Worm (Caenorhabditis elegans) whole organism, late embryonic: Measurements from ENCODE around the gene C53C11.4.

Experiments
- K02D7.2 ChIP-seq: sonication (generic microtip); optimal IDR thresholded peaks from 2 replicates; lab custom pipeline; 2017; ENCODE audit warnings: mild to moderate bottlenecking, missing genetic modification characterization, missing compliant biosample characterization
- ahr-1 ChIP-seq: sonication (generic microtip); optimal IDR thresholded peaks from 2 replicates; lab custom pipeline; 2016; ENCODE audit warnings: missing genetic modification characterization, missing compliant biosample characterization
- ama-1 ChIP-seq: fragments of 150-350 bp; optimal IDR thresholded peaks from 2 replicates; lab custom pipeline; 2014
- ceh-14 ChIP-seq: sonication (generic microtip); optimal IDR thresholded peaks from 2 replicates; lab custom pipeline; 2016; ENCODE audit warnings: missing genotype, missing genetic modification characterization, missing compliant biosample characterization
- ceh-2 ChIP-seq: sonication (generic microtip); optimal IDR thresholded peaks from 2 replicates; lab custom pipeline; 2016; ENCODE audit warnings: missing genotype, missing genetic modification characterization, missing compliant biosample characterization
- ceh-24 ChIP-seq: sonication (generic microtip); optimal IDR thresholded peaks from 2 replicates; lab custom pipeline; 2016; ENCODE audit warnings: mild to moderate bottlenecking, missing genetic modification characterization, missing compliant biosample characterization
- ceh-30 ChIP-seq: fragments of 150-350 bp; optimal IDR thresholded peaks from 2 replicates; lab custom pipeline; 2014; ENCODE audit warnings: missing biosample characterization, missing genetic modification characterization
- ceh-31 ChIP-seq: sonication (generic microtip); optimal IDR thresholded peaks from 2 replicates; lab custom pipeline; 2016; ENCODE audit warnings: missing genetic modification characterization, missing compliant biosample characterization
- ceh-45 ChIP-seq: fragments of 200-800 bp; sonication (Bioruptor generic); IDR thresholded peaks from 2 replicates; pipeline ENCODE4 v1.3.6; 2022; ENCODE audit warnings: missing genetic modification reagents, missing genetic modification characterization, missing compliant biosample characterization
- ceh-6 ChIP-seq: fragments of 200-800 bp; sonication (Bioruptor generic); optimal IDR thresholded peaks from 2 replicates; lab custom pipeline; 2018; ENCODE audit warnings: mild to moderate bottlenecking, missing genetic modification characterization, missing compliant biosample characterization
- ceh-9 ChIP-seq: sonication (generic microtip); optimal IDR thresholded peaks from 2 replicates; lab custom pipeline; 2016; ENCODE audit warnings: mild to moderate bottlenecking, missing genetic modification characterization, inconsistent platforms, missing compliant biosample characterization
- che-1 ChIP-seq: sonication (generic microtip); optimal IDR thresholded peaks from 2 replicates; lab custom pipeline; 2016; ENCODE audit warnings: mild to moderate bottlenecking, missing genetic modification characterization, missing compliant biosample characterization
- dmd-4 ChIP-seq: sonication (generic microtip); optimal IDR thresholded peaks from 2 replicates; lab custom pipeline; 2016; ENCODE audit warnings: borderline replicate concordance, missing genetic modification characterization, missing compliant biosample characterization
- dve-1 ChIP-seq: sonication (generic microtip); optimal IDR thresholded peaks from 2 replicates; lab custom pipeline; 2017; ENCODE audit warnings: antibody characterized with exemption, mild to moderate bottlenecking, missing genetic modification characterization, missing compliant biosample characterization
- elt-2 ChIP-seq: sonication (generic microtip); optimal IDR thresholded peaks from 2 replicates; lab custom pipeline; 2016; ENCODE audit warnings: missing genetic modification reagents, missing genetic modification characterization, missing compliant biosample characterization
- elt-4 ChIP-seq: sonication (generic microtip); optimal IDR thresholded peaks from 2 replicates; lab custom pipeline; 2016; ENCODE audit warnings: missing genetic modification characterization, missing compliant biosample characterization
- fkh-6 ChIP-seq: sonication (generic microtip); optimal IDR thresholded peaks from 2 replicates; lab custom pipeline; 2016; ENCODE audit warnings: missing genetic modification characterization, missing compliant biosample characterization
- hlh-13 ChIP-seq: fragments of 200-800 bp; sonication (Bioruptor generic); optimal IDR thresholded peaks from 2 replicates; lab custom pipeline; 2018; ENCODE audit warnings: mild to moderate bottlenecking, missing genetic modification characterization, missing compliant biosample characterization
- hlh-15 ChIP-seq: sonication (generic microtip); optimal IDR thresholded peaks from 2 replicates; lab custom pipeline; 2016; ENCODE audit warnings: missing genetic modification characterization, missing compliant biosample characterization
- hlh-30 ChIP-seq: sonication (generic microtip); optimal IDR thresholded peaks from 2 replicates; lab custom pipeline; 2017; ENCODE audit warnings: antibody characterized with exemption, missing genetic modification characterization, missing compliant biosample characterization; ENCODE audit not compliant: insufficient read depth
- hlh-6 ChIP-seq: sonication (generic microtip); optimal IDR thresholded peaks from 2 replicates; lab custom pipeline; 2016; ENCODE audit warnings: missing genotype, missing genetic modification characterization, missing compliant biosample characterization
- lin-11 ChIP-seq: fragments of 200-800 bp; sonication (Bioruptor generic); optimal IDR thresholded peaks from 2 replicates; lab custom pipeline; 2018; ENCODE audit warnings: mild to moderate bottlenecking, missing genetic modification characterization, missing compliant biosample characterization
- madf-2 ChIP-seq: sonication (generic microtip); optimal IDR thresholded peaks from 2 replicates; lab custom pipeline; 2017; ENCODE audit warnings: missing genetic modification characterization, missing compliant biosample characterization
- mec-3 ChIP-seq: sonication (generic microtip); optimal IDR thresholded peaks from 2 replicates; lab custom pipeline; 2016; ENCODE audit warnings: borderline replicate concordance, missing genetic modification characterization, missing compliant biosample characterization
- nfya-1 ChIP-seq: sonication (generic microtip); optimal IDR thresholded peaks from 2 replicates; lab custom pipeline; 2017; ENCODE audit warnings: missing genetic modification characterization, mild to moderate bottlenecking, missing compliant biosample characterization, antibody characterized with exemption, moderate library complexity
- nhr-11 ChIP-seq: fragments of 150-350 bp; optimal IDR thresholded peaks from 2 replicates; lab custom pipeline; 2014; ENCODE audit warnings: missing biosample characterization, missing genetic modification characterization
- nhr-232 ChIP-seq: sonication (generic microtip); optimal IDR thresholded peaks from 2 replicates; lab custom pipeline; 2016; ENCODE audit warnings: missing genetic modification characterization, missing compliant biosample characterization
- npax-4 ChIP-seq: sonication (generic microtip); optimal IDR thresholded peaks from 2 replicates; lab custom pipeline; 2016; ENCODE audit warnings: missing genetic modification characterization, missing compliant biosample characterization
- pag-3 ChIP-seq: sonication (generic microtip); optimal IDR thresholded peaks from 2 replicates; lab custom pipeline; 2016; ENCODE audit warnings: missing compliant biosample characterization, missing genetic modification characterization, borderline replicate concordance
- pax-1 ChIP-seq: fragments of 150-350 bp; optimal IDR thresholded peaks from 2 replicates; lab custom pipeline; 2014; ENCODE audit warnings: missing biosample characterization, missing genetic modification characterization
- pros-1 ChIP-seq: fragments of 150-350 bp; optimal IDR thresholded peaks from 2 replicates; lab custom pipeline; 2014; ENCODE audit warnings: missing biosample characterization, missing genetic modification reagents, missing genetic modification characterization
- sdc-2 ChIP-seq: sonication (generic microtip); optimal IDR thresholded peaks from 2 replicates; lab custom pipeline; 2016; ENCODE audit warnings: missing genotype, missing genetic modification characterization, missing compliant biosample characterization
- sox-4 ChIP-seq: sonication (generic microtip); optimal IDR thresholded peaks from 2 replicates; lab custom pipeline; 2017; ENCODE audit warnings: mild to moderate bottlenecking, missing genetic modification characterization, inconsistent platforms, missing compliant biosample characterization
- ttx-3 ChIP-seq: sonication (generic microtip); optimal IDR thresholded peaks from 2 replicates; lab custom pipeline; 2016; ENCODE audit warnings: missing genetic modification reagents, missing genetic modification characterization, missing compliant biosample characterization
- unc-3 ChIP-seq, 2 experiments: fragments of 200-800 bp in 1 of 2; sonication (Bioruptor generic) in 1 of 2; sonication (generic microtip) in 1 of 2; conservative IDR thresholded peaks in 1 of 2; optimal IDR thresholded peaks in 1 of 2; 2 replicates each; pipeline versions ENCODE4 v1.3.6 to Lab custom; 2016 to 2022; ENCODE audit warnings: missing compliant biosample characterization in 2 of 2, missing genetic modification characterization in 2 of 2, missing genetic modification reagents in 1 of 2
- unc-55 ChIP-seq: sonication (generic microtip); optimal IDR thresholded peaks from 2 replicates; lab custom pipeline; 2017; ENCODE audit warnings: missing biosample characterization, missing genetic modification reagents, missing genetic modification characterization
- unc-86 ChIP-seq: sonication (generic microtip); optimal IDR thresholded peaks from 2 replicates; lab custom pipeline; 2016; ENCODE audit warnings: missing genetic modification characterization, missing compliant biosample characterization
- zip-5 ChIP-seq: sonication (generic microtip); optimal IDR thresholded peaks from 2 replicates; lab custom pipeline; 2016; ENCODE audit warnings: missing genetic modification characterization, missing compliant biosample characterization

The C53C11.4 gene

DNA sequence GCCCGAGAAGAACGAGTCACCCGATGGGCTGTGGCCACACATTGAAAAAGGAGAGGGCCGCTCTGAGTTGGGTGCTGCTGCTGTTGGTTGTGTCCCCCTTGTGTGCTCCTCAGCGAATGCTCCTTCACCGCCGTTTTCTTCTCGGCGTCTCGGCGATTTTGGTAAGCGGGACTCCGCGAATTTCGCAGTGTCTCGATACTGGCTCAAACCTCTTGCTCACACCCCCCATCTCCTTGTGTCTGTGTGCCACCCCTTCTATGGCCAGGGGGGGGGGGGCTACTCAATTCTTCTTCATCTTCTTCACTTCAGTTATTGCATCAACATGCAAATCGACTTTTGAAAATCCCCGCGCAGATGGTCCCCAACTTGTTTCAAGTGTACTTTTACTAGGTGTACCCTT, 4.2 kb downstream of the C53C11.4 start (continued):
- TF ChIP-seq nfya-1 (peak; percentile 31), ceh-14 (tag; lab: Kevin White, UChicago) (peak; percentile 36), nhr-11 (tag; lab: Kevin White, UChicago) (no peak), sdc-2 (tag; lab: Kevin White, UChicago) (peak; percentile 68), hlh-6 (tag; lab: Kevin White, UChicago) (peak; percentile 73), zip-5 (no peak), unc-86 (tag; lab: Kevin White, UChicago) (peak; percentile 17)

DNA sequence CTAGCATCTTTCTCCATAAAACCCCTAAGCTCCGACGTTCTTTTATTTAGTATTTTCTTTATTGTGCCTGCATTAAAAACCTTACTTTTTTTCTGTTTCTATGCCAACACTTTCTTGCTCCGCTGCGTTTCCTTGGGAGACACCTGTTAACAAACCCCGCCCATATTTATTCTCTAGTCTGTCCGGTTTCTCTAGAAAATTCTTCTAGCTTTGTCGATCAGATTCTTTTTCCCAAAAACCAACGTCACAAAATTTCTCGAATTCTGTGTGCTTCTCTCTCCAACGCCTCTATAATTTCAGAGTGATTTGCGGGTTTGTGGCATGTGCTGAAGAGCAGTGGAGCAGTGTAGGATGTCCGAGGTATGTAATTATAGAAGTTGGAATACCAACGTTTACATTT, 7.6 kb downstream of the C53C11.4 start, which contains the start of gene ptr-5:
Gene ptr-5 (plus strand): TSS at position 301 of the 400 bp plus-strand sequence.
- no peak for TF ChIP-seq hlh-15 (tag; lab: Kevin White, UChicago)
- no peak for TF ChIP-seq hlh-30 (tag; lab: Kevin White, UChicago)
- TF ChIP-seq ceh-24 (tag; lab: Kevin White, UChicago), result no peak
- no peak for TF ChIP-seq unc-55 (GFP tag; lab: Kevin White, UChicago)
- TF ChIP-seq madf-2 (tag; lab: Kevin White, UChicago), result no peak

DNA sequence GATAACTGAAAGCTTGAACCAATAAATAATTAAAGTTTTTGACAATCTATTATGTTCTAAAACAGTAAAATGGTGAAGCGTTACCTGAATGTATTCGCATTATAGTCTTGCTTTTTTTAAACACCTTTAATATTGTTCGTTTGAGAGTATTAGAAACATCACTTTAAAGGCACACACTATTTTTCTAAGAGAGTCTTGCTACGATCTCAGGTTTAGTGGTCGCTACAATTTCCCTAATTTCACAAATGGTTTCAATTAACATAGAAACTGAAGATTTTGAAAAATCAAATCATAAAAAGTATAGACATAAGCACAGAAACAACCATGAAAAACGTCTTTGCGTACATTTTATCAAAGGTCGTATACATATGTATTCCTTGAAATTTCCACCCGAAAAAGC, 9.9 kb downstream of the C53C11.4 start:
- no peak for TF ChIP-seq dmd-4 (tag; lab: Kevin White, UChicago)
- TF ChIP-seq ceh-14 (tag; lab: Kevin White, UChicago), result no peak
- no peak for TF ChIP-seq ama-1
- no peak for TF ChIP-seq lin-11 (tag; lab: Kevin White, UChicago)
- TF ChIP-seq nhr-232 (tag; lab: Kevin White, UChicago), result no peak
- no peak for TF ChIP-seq elt-2 (tag; lab: Kevin White, UChicago)
- TF ChIP-seq ceh-2, result no peak
- no peak for TF ChIP-seq hlh-13 (GFP tag; lab: Kevin White, UChicago)

DNA sequence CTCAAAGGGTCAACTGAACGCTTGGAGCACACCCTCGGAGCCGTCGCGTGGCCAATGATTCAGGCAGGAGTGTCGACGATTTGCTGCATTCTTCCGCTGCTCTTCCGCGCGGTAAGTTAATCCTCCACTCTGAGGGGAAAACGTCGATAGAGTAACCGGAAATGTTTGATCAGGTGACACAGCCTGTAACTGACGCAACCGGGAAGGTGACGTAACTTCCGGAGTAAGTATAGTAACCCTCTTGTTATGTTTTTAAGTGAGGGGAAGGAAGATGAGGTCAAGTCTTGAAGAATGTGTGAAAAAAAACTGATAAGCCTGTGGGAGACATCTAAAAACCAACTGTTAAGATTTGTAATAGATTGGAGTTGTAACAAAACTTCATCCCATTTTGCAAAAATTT, 14.2 kb downstream of the C53C11.4 start:
- no peak for TF ChIP-seq sox-4
- TF ChIP-seq pag-3 (tag; lab: Kevin White, UChicago), result no peak
- TF ChIP-seq che-1 (tag; lab: Kevin White, UChicago), result no peak
- TF ChIP-seq elt-2 (tag; lab: Kevin White, UChicago), result no peak
- TF ChIP-seq ceh-6 (GFP tag; lab: Kevin White, UChicago), result no peak
- TF ChIP-seq ceh-14 (tag; lab: Kevin White, UChicago), result no peak
- no peak for TF ChIP-seq dve-1 (tag; lab: Kevin White, UChicago)
- TF ChIP-seq ceh-45 (GFP tag; lab: Robert Waterston, UW), result no peak
- TF ChIP-seq lin-11 (tag; lab: Kevin White, UChicago), result no peak
- no peak for TF ChIP-seq ahr-1 (tag; lab: Kevin White, UChicago)

DNA sequence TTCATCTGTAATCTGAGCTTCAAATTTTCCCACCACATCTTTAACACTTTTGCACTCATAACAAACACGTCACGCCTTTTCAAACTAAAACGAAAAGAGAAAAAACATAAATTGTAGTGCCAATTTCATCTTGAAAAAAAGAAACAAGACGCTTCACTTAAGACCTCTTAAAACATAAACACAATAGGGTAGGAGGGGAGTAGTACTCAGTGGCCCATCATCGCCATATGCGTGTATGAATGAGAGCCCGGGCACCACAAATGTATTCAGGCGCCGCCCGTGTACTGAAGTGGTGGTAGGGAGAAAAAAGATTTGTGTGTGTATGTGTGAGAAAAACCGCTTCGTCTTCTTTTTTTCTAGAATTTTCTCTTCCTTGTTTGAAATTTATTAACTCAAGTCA, 16.5 kb downstream of the C53C11.4 start:
- TF ChIP-seq pros-1 (tag; lab: Kevin White, UChicago) (no peak), ceh-6 (GFP tag; lab: Kevin White, UChicago) (no peak), elt-4 (no peak), pag-3 (tag; lab: Kevin White, UChicago) (no peak), dve-1 (tag; lab: Kevin White, UChicago) (no peak), lin-11 (tag; lab: Kevin White, UChicago) (no peak), ceh-9 (no peak), nfya-1 (no peak), ceh-31 (tag; lab: Kevin White, UChicago) (no peak), zip-5 (no peak)

DNA sequence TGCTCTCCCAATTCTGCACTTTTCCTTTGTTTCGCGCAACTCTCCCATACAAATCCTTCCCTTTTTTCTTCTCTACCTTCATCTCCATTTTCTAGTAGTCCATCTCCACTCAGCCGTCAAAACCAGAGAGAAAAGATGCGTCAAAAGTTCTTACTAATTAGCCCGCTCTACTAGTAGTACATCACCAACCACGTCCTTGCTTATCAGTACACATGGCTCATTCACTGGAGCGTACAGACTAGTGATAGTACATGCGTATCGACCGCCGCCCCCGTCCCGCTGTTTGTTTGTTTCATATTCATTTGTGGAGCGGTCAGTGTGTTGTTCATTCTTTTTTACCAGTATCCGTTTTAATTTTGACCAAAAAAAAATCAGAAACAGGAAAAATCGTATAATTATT, 18.4 kb downstream of the C53C11.4 start:
- TF ChIP-seq ceh-31 (tag; lab: Kevin White, UChicago), result no peak
- TF ChIP-seq pax-1 (tag; lab: Kevin White, UChicago), result no peak
- TF ChIP-seq ceh-9, result no peak
- TF ChIP-seq nhr-11 (tag; lab: Kevin White, UChicago), result no peak
- no peak for TF ChIP-seq npax-4
- no peak for TF ChIP-seq nfya-1
- no peak for TF ChIP-seq ttx-3 (tag; lab: Kevin White, UChicago)
- no peak for TF ChIP-seq fkh-6 (tag; lab: Kevin White, UChicago)
- no peak for TF ChIP-seq K02D7.2 (tag; lab: Kevin White, UChicago)
- TF ChIP-seq ceh-30, result no peak
- TF ChIP-seq mec-3 (tag; lab: Kevin White, UChicago), result no peak
- TF ChIP-seq nhr-232 (tag; lab: Kevin White, UChicago), result no peak
- no peak for TF ChIP-seq unc-3 (GFP tag; conservative IDR thresholded peaks at IDR 0.05; lab: Robert Waterston, UW)
- no peak for TF ChIP-seq unc-3 (tag; optimal IDR thresholded peaks at IDR 0.05; lab: Kevin White, UChicago)
- TF ChIP-seq, all 69 proteins: peak for 0
